Worm (Caenorhabditis elegans) whole organism, young adult: ENCODE results near the gene lpr-5.

Source experiments
- C06A6.2 ChIP-seq: fragments of 200-800 bp; sonication (Bioruptor generic); conservative IDR thresholded peaks from 2 replicates; pipeline ENCODE4 v1.3.6; 2022; ENCODE audit warnings: missing genetic modification characterization, missing compliant biosample characterization
- F10E7.11 ChIP-seq: sonication (generic microtip); optimal IDR thresholded peaks from 2 replicates; lab custom pipeline; 2017; ENCODE audit warnings: mild to moderate bottlenecking, missing genetic modification characterization, moderate library complexity, missing compliant biosample characterization
- F33H1.4 ChIP-seq: fragments of 200-800 bp; sonication (Bioruptor generic); IDR thresholded peaks from 2 replicates; pipeline ENCODE4 v1.3.6; 2022; ENCODE audit warnings: missing genetic modification reagents, missing genetic modification characterization, missing compliant biosample characterization
- F37B4.10 ChIP-seq: fragments of 200-800 bp; sonication (Bioruptor generic); IDR thresholded peaks from 2 replicates; pipeline ENCODE4 v1.3.6; 2022; ENCODE audit warnings: missing genetic modification characterization, missing compliant biosample characterization
- F55B11.4 ChIP-seq: sonication (generic microtip); optimal IDR thresholded peaks from 2 replicates; lab custom pipeline; 2016; ENCODE audit warnings: missing compliant biosample characterization, missing genetic modification characterization, borderline replicate concordance; ENCODE audit not compliant: insufficient read depth
- K12H6.12 ChIP-seq: fragments of 200-800 bp; sonication (Bioruptor generic); optimal IDR thresholded peaks from 2 replicates; lab custom pipeline; 2018; ENCODE audit warnings: mild to moderate bottlenecking, missing genetic modification characterization, missing compliant biosample characterization
- Y53G8AR.9 ChIP-seq: fragments of 200-800 bp; sonication (Bioruptor generic); conservative IDR thresholded peaks from 2 replicates; pipeline ENCODE4 v1.3.6; 2022; ENCODE audit warnings: missing genetic modification reagents, missing genetic modification characterization, missing compliant biosample characterization
- Y95B8A.8 ChIP-seq: fragments of 200-800 bp; sonication (Bioruptor generic); IDR thresholded peaks from 2 replicates; pipeline ENCODE4 v1.3.6; 2022; ENCODE audit warnings: missing genetic modification reagents, missing genetic modification characterization, missing compliant biosample characterization
- akir-1 ChIP-seq: fragments of 200-800 bp; sonication (Bioruptor generic); optimal IDR thresholded peaks from 2 replicates; lab custom pipeline; 2018; ENCODE audit warnings: mild to moderate bottlenecking, missing genetic modification characterization, moderate library complexity, missing compliant biosample characterization
- aptf-3 ChIP-seq: fragments of 200-800 bp; sonication (Bioruptor generic); IDR thresholded peaks from 2 replicates; pipeline ENCODE4 v1.3.6; 2022; ENCODE audit warnings: missing genetic modification characterization, missing compliant biosample characterization
- atf-7 ChIP-seq: sonication (generic microtip); optimal IDR thresholded peaks from 2 replicates; lab custom pipeline; 2017; ENCODE audit warnings: mild to moderate bottlenecking, missing genetic modification characterization, missing compliant biosample characterization
- athp-1 ChIP-seq: sonication (generic microtip); optimal IDR thresholded peaks from 2 replicates; lab custom pipeline; 2017; ENCODE audit warnings: mild to moderate bottlenecking, missing genetic modification characterization, missing compliant biosample characterization
- attf-6 ChIP-seq: fragments of 200-800 bp; sonication (Bioruptor generic); IDR thresholded peaks from 2 replicates; pipeline ENCODE4 v1.3.6; 2022; ENCODE audit warnings: missing genetic modification reagents, missing genetic modification characterization, missing compliant biosample characterization
- bed-1 ChIP-seq: fragments of 200-800 bp; sonication (Bioruptor generic); IDR thresholded peaks from 2 replicates; pipeline ENCODE4 v1.3.6; 2022; ENCODE audit warnings: missing genetic modification reagents, missing genetic modification characterization, missing compliant biosample characterization
- bed-2 ChIP-seq: fragments of 200-800 bp; sonication (Bioruptor generic); IDR thresholded peaks from 2 replicates; pipeline ENCODE4 v1.3.6; 2022; ENCODE audit warnings: missing genetic modification reagents, missing genetic modification characterization, missing compliant biosample characterization
- cebp-2 ChIP-seq: fragments of 200-800 bp; sonication (Bioruptor generic); IDR thresholded peaks from 2 replicates; pipeline ENCODE4 v1.3.6; 2022; ENCODE audit warnings: missing genetic modification characterization, missing compliant biosample characterization
- ceh-58 ChIP-seq: fragments of 200-800 bp; sonication (Bioruptor generic); IDR thresholded peaks from 2 replicates; pipeline ENCODE4 v1.3.6; 2022; ENCODE audit warnings: missing genetic modification characterization, missing compliant biosample characterization
- chd-7 ChIP-seq: sonication (generic microtip); optimal IDR thresholded peaks from 2 replicates; lab custom pipeline; 2016; ENCODE audit warnings: mild to moderate bottlenecking, missing genetic modification characterization, moderate library complexity, missing compliant biosample characterization
- dox-1 ChIP-seq: fragments of 200-800 bp; sonication (Bioruptor generic); IDR thresholded peaks from 2 replicates; pipeline ENCODE4 v1.3.6; 2022; ENCODE audit warnings: missing genetic modification reagents, missing genetic modification characterization, missing compliant biosample characterization
- dpff-1 ChIP-seq: sonication (generic microtip); optimal IDR thresholded peaks from 2 replicates; lab custom pipeline; 2017; ENCODE audit warnings: mild to moderate bottlenecking, missing genetic modification characterization, missing compliant biosample characterization
- dpl-1 ChIP-seq: fragments of 150-350 bp; optimal IDR thresholded peaks from 2 replicates; lab custom pipeline; 2014; ENCODE audit warnings: missing biosample characterization, missing genetic modification reagents, missing genetic modification characterization
- ekl-4 ChIP-seq: fragments of 200-800 bp; sonication (Bioruptor generic); IDR thresholded peaks from 2 replicates; pipeline ENCODE4 v1.3.6; 2022; ENCODE audit warnings: missing genetic modification reagents, missing genetic modification characterization, missing compliant biosample characterization
- ets-4 ChIP-seq: fragments of 200-800 bp; sonication (Bioruptor generic); optimal IDR thresholded peaks from 2 replicates; lab custom pipeline; 2018; ENCODE audit warnings: mild to moderate bottlenecking, missing genetic modification characterization, missing compliant biosample characterization
- gei-17 ChIP-seq: fragments of 200-800 bp; sonication (Bioruptor generic); optimal IDR thresholded peaks from 2 replicates; lab custom pipeline; 2018; ENCODE audit warnings: mild to moderate bottlenecking, missing genetic modification characterization, missing compliant biosample characterization
- hlh-12 ChIP-seq: sonication (generic microtip); optimal IDR thresholded peaks from 2 replicates; lab custom pipeline; 2016; ENCODE audit warnings: missing genetic modification characterization, missing compliant biosample characterization
- hlh-26 ChIP-seq: fragments of 200-800 bp; sonication (Bioruptor generic); conservative IDR thresholded peaks from 2 replicates; pipeline ENCODE4 v1.3.6; 2022; ENCODE audit warnings: missing genetic modification reagents, missing genetic modification characterization, missing compliant biosample characterization
- hmg-20 ChIP-seq: fragments of 200-800 bp; sonication (Bioruptor generic); IDR thresholded peaks from 2 replicates; pipeline ENCODE4 v1.3.6; 2022; ENCODE audit warnings: missing genetic modification reagents, missing genetic modification characterization, missing compliant biosample characterization
- hrde-1 ChIP-seq: sonication (generic microtip); optimal IDR thresholded peaks from 2 replicates; lab custom pipeline; 2016; ENCODE audit warnings: missing genetic modification characterization, mild to moderate bottlenecking, missing compliant biosample characterization, moderate library complexity, missing genotype, missing genetic modification reagents, borderline replicate concordance
- lag-1 ChIP-seq: fragments of 200-800 bp; sonication (Bioruptor generic); IDR thresholded peaks from 2 replicates; pipeline ENCODE4 v1.3.6; 2022; ENCODE audit warnings: missing genetic modification reagents, missing genetic modification characterization, missing compliant biosample characterization
- let-526 ChIP-seq: fragments of 200-800 bp; sonication (Bioruptor generic); IDR thresholded peaks from 2 replicates; pipeline ENCODE4 v1.3.6; 2022; ENCODE audit warnings: missing genetic modification reagents, missing genetic modification characterization, missing compliant biosample characterization
- let-607 ChIP-seq, 2 experiments: fragments of 200-800 bp in 1 of 2; sonication (Bioruptor generic) in 1 of 2; sonication (generic microtip) in 1 of 2; optimal IDR thresholded peaks; 2 replicates each; lab custom pipeline; 2016 to 2018; ENCODE audit warnings: mild to moderate bottlenecking in 2 of 2, missing compliant biosample characterization in 2 of 2, missing genetic modification characterization in 2 of 2, moderate library complexity in 2 of 2, missing genotype in 1 of 2
- lin-40 ChIP-seq: sonication (generic microtip); optimal IDR thresholded peaks from 2 replicates; lab custom pipeline; 2016; ENCODE audit warnings: missing genetic modification characterization, mild to moderate bottlenecking, missing compliant biosample characterization, missing genotype, missing genetic modification reagents
- madf-6 ChIP-seq: fragments of 200-800 bp; sonication (Bioruptor generic); IDR thresholded peaks from 2 replicates; pipeline ENCODE4 v1.3.6; 2022; ENCODE audit warnings: missing genetic modification reagents, missing genetic modification characterization, missing compliant biosample characterization
- madf-8 ChIP-seq: fragments of 200-800 bp; sonication (Bioruptor generic); conservative IDR thresholded peaks from 2 replicates; pipeline ENCODE4 v1.3.6; 2022; ENCODE audit warnings: missing genetic modification reagents, missing genetic modification characterization, missing compliant biosample characterization
- mes-4 ChIP-seq: sonication (generic microtip); optimal IDR thresholded peaks from 2 replicates; lab custom pipeline; 2016; ENCODE audit warnings: missing genotype, missing genetic modification characterization, missing compliant biosample characterization
- nfyb-1 ChIP-seq: fragments of 200-800 bp; sonication (Bioruptor generic); IDR thresholded peaks from 2 replicates; pipeline ENCODE4 v1.3.6; 2022; ENCODE audit warnings: missing genetic modification reagents, missing genetic modification characterization, missing compliant biosample characterization
- nhr-120 ChIP-seq: fragments of 200-800 bp; sonication (Bioruptor generic); IDR thresholded peaks from 2 replicates; pipeline ENCODE4 v1.3.6; 2022; ENCODE audit warnings: missing genetic modification characterization, missing compliant biosample characterization
- nhr-27 ChIP-seq: fragments of 200-800 bp; sonication (Bioruptor generic); optimal IDR thresholded peaks from 2 replicates; lab custom pipeline; 2018; ENCODE audit warnings: mild to moderate bottlenecking, missing genetic modification characterization, moderate library complexity, missing compliant biosample characterization
- pha-4 ChIP-seq: fragments of 150-350 bp; sonication (generic microtip); optimal IDR thresholded peaks from 2 replicates; lab custom pipeline; 2014; ENCODE audit warnings: missing biosample characterization, missing genetic modification reagents, missing genetic modification characterization
- repo-1 ChIP-seq: sonication (generic microtip); optimal IDR thresholded peaks from 2 replicates; lab custom pipeline; 2017; ENCODE audit warnings: mild to moderate bottlenecking, missing genetic modification characterization, missing compliant biosample characterization
- rpc-1 ChIP-seq, 2 experiments: fragments of 150-350 bp in 1 of 2; sonication (generic microtip) in 1 of 2; optimal IDR thresholded peaks; 2 replicates each; lab custom pipeline; 2014 to 2018; ENCODE audit warnings: missing biosample characterization in 1 of 2, missing genetic modification characterization in 1 of 2, missing genetic modification reagents in 1 of 2, missing genotype in 1 of 2
- sdz-38 ChIP-seq: sonication (generic microtip); optimal IDR thresholded peaks from 2 replicates; lab custom pipeline; 2016; ENCODE audit warnings: missing genotype, missing genetic modification characterization, missing compliant biosample characterization
- snpc-1.1 ChIP-seq: sonication (generic microtip); optimal IDR thresholded peaks from 2 replicates; lab custom pipeline; 2017; ENCODE audit warnings: missing genetic modification characterization, mild to moderate bottlenecking, missing compliant biosample characterization, antibody characterized with exemption, moderate library complexity, missing genotype, missing genetic modification reagents; ENCODE audit not compliant: insufficient read depth
- tlf-1 ChIP-seq: fragments of 200-800 bp; sonication (Bioruptor generic); optimal IDR thresholded peaks from 2 replicates; lab custom pipeline; 2018; ENCODE audit warnings: mild to moderate bottlenecking, missing genetic modification characterization, missing compliant biosample characterization
- unc-62 ChIP-seq: fragments of 150-350 bp; optimal IDR thresholded peaks from 2 replicates; lab custom pipeline; 2014; ENCODE audit warnings: missing biosample characterization, missing genetic modification reagents, missing genetic modification characterization
- zfh-2 ChIP-seq: fragments of 200-800 bp; sonication (Bioruptor generic); conservative IDR thresholded peaks from 2 replicates; pipeline ENCODE4 v1.3.6; 2022; ENCODE audit warnings: missing genetic modification reagents, missing genetic modification characterization, missing compliant biosample characterization
- ztf-22 ChIP-seq: fragments of 200-800 bp; sonication (Bioruptor generic); optimal IDR thresholded peaks from 2 replicates; lab custom pipeline; 2018; ENCODE audit warnings: mild to moderate bottlenecking, missing genetic modification characterization, moderate library complexity, missing compliant biosample characterization

lpr-5 gene

DNA sequence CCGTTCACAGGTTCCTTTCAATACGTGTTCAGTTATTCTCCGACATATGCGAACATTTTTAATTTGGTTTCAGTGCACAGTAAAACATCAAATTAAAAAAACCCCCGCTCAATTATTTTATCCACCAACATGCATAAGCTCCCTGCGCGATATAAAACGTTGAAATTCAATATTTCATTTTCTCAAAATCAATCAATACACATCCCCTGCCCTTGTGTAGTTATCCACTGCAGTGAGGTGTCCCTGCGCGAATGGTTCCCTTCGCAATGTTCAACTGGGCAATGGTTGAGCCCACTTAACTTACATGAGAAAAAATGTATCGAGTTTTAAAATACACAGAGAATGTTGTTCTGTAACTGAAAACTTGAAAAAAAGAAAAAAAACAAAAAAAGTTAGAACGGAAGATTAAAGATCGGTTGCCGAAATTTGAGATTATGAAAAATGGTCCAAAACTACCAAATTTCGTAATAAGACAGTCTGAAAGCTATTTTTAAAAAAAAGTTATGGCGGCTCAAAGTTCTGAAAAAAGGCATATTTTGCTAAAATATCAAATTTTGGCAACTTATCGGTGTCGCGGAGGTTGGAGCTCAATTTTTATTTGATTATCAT lies 32.2 kb downstream of the lpr-5 start:
- TF ChIP-seq hlh-26 (GFP tag; lab: Robert Waterston, UW) (no peak), F10E7.11 (tag; lab: Kevin White, UChicago) (peak; percentile 99), let-526 (GFP tag; lab: Robert Waterston, UW) (peak; percentile 93), dpff-1 (tag; lab: Kevin White, UChicago) (peak; percentile 97), bed-1 (GFP tag; lab: Robert Waterston, UW) (peak; percentile 96), ztf-22 (peak; percentile 97), let-607 (tag; optimal IDR thresholded peaks at IDR 0.05; lab: Kevin White, UChicago) (peak; percentile 61 to 96), mes-4 (no peak), nhr-120 (GFP tag; lab: Robert Waterston, UW) (peak; percentile 98), chd-7 (tag; lab: Kevin White, UChicago) (peak; percentile 99), atf-7 (tag; lab: Kevin White, UChicago) (peak; percentile 99), dpl-1 (no peak), K12H6.12 (tag; lab: Kevin White, UChicago) (peak; percentile 99), repo-1 (tag; lab: Kevin White, UChicago) (peak; percentile 100), F37B4.10 (GFP tag; lab: Robert Waterston, UW) (peak; percentile 97), snpc-1.1 (tag; lab: Kevin White, UChicago) (no peak), zfh-2 (no peak), akir-1 (GFP tag; lab: Kevin White, UChicago) (peak; percentile 95), ekl-4 (peak; percentile 95), unc-62 (GFP tag; lab: Kevin White, UChicago) (peak; percentile 78), dox-1 (peak; percentile 99), hlh-12 (tag; lab: Kevin White, UChicago) (peak; percentile 70), sdz-38 (tag; lab: Kevin White, UChicago) (no peak), lin-40 (tag; lab: Kevin White, UChicago) (peak; percentile 100), tlf-1 (peak; percentile 99), rpc-1 (optimal IDR thresholded peaks at IDR 0.05; lab: Kevin White, UChicago) (peak; percentile 37), rpc-1 (tag; optimal IDR thresholded peaks at IDR 0.05; lab: Kevin White, UChicago) (no peak), gei-17 (GFP tag; lab: Kevin White, UChicago) (peak; percentile 99), Y53G8AR.9 (GFP tag; lab: Robert Waterston, UW) (peak; percentile 100), ets-4 (GFP tag; lab: Kevin White, UChicago) (peak; percentile 96), F55B11.4 (no peak), C06A6.2 (GFP tag; lab: Robert Waterston, UW) (peak; percentile 98), hmg-20 (peak; percentile 97), bed-2 (GFP tag; lab: Robert Waterston, UW) (peak; percentile 88), cebp-2 (GFP tag; lab: Robert Waterston, UW) (peak; percentile 99), ceh-58 (GFP tag; lab: Robert Waterston, UW) (peak; percentile 91), madf-8 (GFP tag; lab: Robert Waterston, UW) (no peak), hrde-1 (peak; percentile 71), Y95B8A.8 (0 out of 2 replicates have a peak, but pooled peaks have one; percentile 50), aptf-3 (0 out of 2 replicates have a peak, but pooled peaks have one; percentile 27), nfyb-1 (GFP tag; lab: Robert Waterston, UW) (peak; percentile 99), madf-6 (GFP tag; lab: Robert Waterston, UW) (no peak), attf-6 (0 out of 2 replicates have a peak, but pooled peaks have one; percentile 13), athp-1 (peak; percentile 82), pha-4 (peak; percentile 98), F33H1.4 (GFP tag; lab: Robert Waterston, UW) (peak; percentile 53), lag-1 (GFP tag; lab: Robert Waterston, UW) (peak; percentile 98), nhr-27 (peak; percentile 90)
